Fruit fly (Drosophila melanogaster): ENCODE results near the gene CG14990.

The CG14990 gene

dm6 chr3L:4108072-4108843 lies 15.3 kb downstream of the CG14990 start, which contains the start of gene Ack (continued):
- no peak for TF ChIP-seq dm (GFP tag; optimal IDR thresholded peaks at IDR 0.05)
- no peak for TF ChIP-seq Hr3 (GFP tag; optimal IDR thresholded peaks at IDR 0.05)
- TF ChIP-seq Lim3 (GFP tag; IDR thresholded peaks at IDR 0.05), result no peak
- TF ChIP-seq Elba2 (GFP tag; optimal IDR thresholded peaks at IDR 0.05), result no peak
- no peak for TF ChIP-seq Stat92E (GFP tag; optimal IDR thresholded peaks at IDR 0.05)
- no peak for TF ChIP-seq Sox100B (GFP tag; optimal IDR thresholded peaks at IDR 0.05)
- TF ChIP-seq Xbp1 (GFP tag; optimal IDR thresholded peaks at IDR 0.05), result no peak
- TF ChIP-seq CG3838 (GFP tag; optimal IDR thresholded peaks at IDR 0.05), result no peak
- TF ChIP-seq CG10654 (GFP tag; optimal IDR thresholded peaks at IDR 0.05), result no peak
- no peak for TF ChIP-seq dmrt11E (tag; optimal IDR thresholded peaks at IDR 0.05)
- no peak for TF ChIP-seq caup (GFP tag; optimal IDR thresholded peaks at IDR 0.05; ENCODE audit: severe bottlenecking)
- TF ChIP-seq Rfx (GFP tag; IDR thresholded peaks at IDR 0.05), result no peak
- no peak for TF ChIP-seq prd (optimal IDR thresholded peaks at IDR 0.05)
- no peak for TF ChIP-seq prd (GFP tag; IDR thresholded peaks at IDR 0.05)
- no peak for TF ChIP-seq B-H1 (GFP tag; IDR thresholded peaks at IDR 0.05)
- TF ChIP-seq scrt (GFP tag; optimal IDR thresholded peaks at IDR 0.05), result no peak
- TF ChIP-seq wdn (GFP tag; IDR thresholded peaks at IDR 0.05), result no peak
- no peak for TF ChIP-seq Rx (GFP tag; IDR thresholded peaks at IDR 0.05)
- TF ChIP-seq Max (GFP tag; optimal IDR thresholded peaks at IDR 0.05), result no peak
- no peak for TF ChIP-seq fu2 (GFP tag; optimal IDR thresholded peaks at IDR 0.05)
- TF ChIP-seq CG2129 (GFP tag; IDR thresholded peaks at IDR 0.05; ENCODE audit: partially characterized antibody), result peak; percentile 79
- TF ChIP-seq slou (GFP tag; optimal IDR thresholded peaks at IDR 0.05), result no peak
- TF ChIP-seq Hmx (GFP tag; optimal IDR thresholded peaks at IDR 0.05), result no peak
- no peak for TF ChIP-seq Asciz (GFP tag; optimal IDR thresholded peaks at IDR 0.05)
- no peak for TF ChIP-seq Gsc (GFP tag; IDR thresholded peaks at IDR 0.05)
- no peak for TF ChIP-seq btn (GFP tag; optimal IDR thresholded peaks at IDR 0.05)
- TF ChIP-seq crc (GFP tag; optimal IDR thresholded peaks at IDR 0.05), result no peak
- TF ChIP-seq CG8359 (GFP tag; optimal IDR thresholded peaks at IDR 0.05; ENCODE audit: borderline replicate concordance), result no peak
- no peak for TF ChIP-seq Ssrp (tag; optimal IDR thresholded peaks at IDR 0.05)
- peak; percentile 42 for TF ChIP-seq CG9797 (GFP tag; optimal IDR thresholded peaks at IDR 0.05)
- no peak for TF ChIP-seq CG1832 (GFP tag; optimal IDR thresholded peaks at IDR 0.05)
- TF ChIP-seq ara (GFP tag; IDR thresholded peaks at IDR 0.05), result 0 out of 2 replicates have a peak, but pooled peaks have one; percentile 14
- TF ChIP-seq Sry-β (GFP tag; optimal IDR thresholded peaks at IDR 0.05), result no peak
- no peak for TF ChIP-seq dmrt99B (tag; optimal IDR thresholded peaks at IDR 0.05)
- TF ChIP-seq Mrtf (GFP tag; IDR thresholded peaks at IDR 0.05), result no peak
- TF ChIP-seq ssp (GFP tag; IDR thresholded peaks at IDR 0.05), result no peak
- no peak for TF ChIP-seq salm (tag; optimal IDR thresholded peaks at IDR 0.05)
- no peak for TF ChIP-seq HmgZ (tag; optimal IDR thresholded peaks at IDR 0.05)
- peak; percentile 80 for TF ChIP-seq knrl (GFP tag; IDR thresholded peaks at IDR 0.05; ENCODE audit: partially characterized antibody)
- TF ChIP-seq stc (GFP tag; IDR thresholded peaks at IDR 0.05), result no peak
- TF ChIP-seq Lpt (GFP tag; optimal IDR thresholded peaks at IDR 0.05), result no peak
- TF ChIP-seq CG18011 (GFP tag; optimal IDR thresholded peaks at IDR 0.05), result no peak
- no peak for TF ChIP-seq mam (GFP tag; optimal IDR thresholded peaks at IDR 0.05)
- TF ChIP-seq CG34224 (GFP tag; IDR thresholded peaks at IDR 0.05; ENCODE audit: partially characterized antibody), result peak; percentile 81
- peak; percentile 5 for TF ChIP-seq CG17829 (tag; optimal IDR thresholded peaks at IDR 0.05)
- peak; percentile 24 for TF ChIP-seq sd (tag; optimal IDR thresholded peaks at IDR 0.05)
- no peak for TF ChIP-seq Hand (GFP tag; optimal IDR thresholded peaks at IDR 0.05)
- TF ChIP-seq hth (optimal IDR thresholded peaks at IDR 0.05), result no peak
- no peak for TF ChIP-seq Usf (GFP tag; optimal IDR thresholded peaks at IDR 0.05)
- TF ChIP-seq CG11504 (tag; optimal IDR thresholded peaks at IDR 0.05), result no peak

All from whole organism, embryonic.